Worm (Caenorhabditis elegans) whole organism, L1 larva: Measurements from ENCODE around the gene elpc-4.

ENCODE experiments used
- dpl-1 ChIP-seq, 3 experiments: fragments of 150-350 bp in 2 of 3; sonication (generic microtip) in 1 of 3; optimal IDR thresholded peaks; 2 replicates each; lab custom pipeline; 2014 to 2017; ENCODE audit warnings: missing biosample characterization in 3 of 3, missing genetic modification characterization in 3 of 3, missing genetic modification reagents in 3 of 3
- hpl-2 ChIP-seq: fragments of 150-350 bp; optimal IDR thresholded peaks from 2 replicates; lab custom pipeline; 2014; ENCODE audit warnings: missing biosample characterization, missing genetic modification reagents, missing genetic modification characterization
- lin-35 ChIP-seq, 2 experiments: fragments of 150-350 bp; optimal IDR thresholded peaks; 2 replicates each; lab custom pipeline; 2014; ENCODE audit warnings: missing biosample characterization in 2 of 2, missing genetic modification characterization in 2 of 2, missing genetic modification reagents in 2 of 2
- lin-39 ChIP-seq: fragments of 150-350 bp; optimal IDR thresholded peaks from 2 replicates; lab custom pipeline; 2014; ENCODE audit warnings: missing biosample characterization, missing genetic modification reagents, missing genetic modification characterization
- nhr-28 ChIP-seq: fragments of 150-350 bp; optimal IDR thresholded peaks from 2 replicates; lab custom pipeline; 2014; ENCODE audit warnings: missing biosample characterization, missing genetic modification characterization
- nhr-76 ChIP-seq: sonication (generic microtip); optimal IDR thresholded peaks from 2 replicates; lab custom pipeline; 2017; ENCODE audit warnings: missing biosample characterization, missing genetic modification characterization
- nhr-84 ChIP-seq: sonication (generic microtip); optimal IDR thresholded peaks from 2 replicates; lab custom pipeline; 2017; ENCODE audit warnings: missing biosample characterization, missing genetic modification characterization
- pag-3 ChIP-seq: sonication (generic microtip); optimal IDR thresholded peaks from 2 replicates; lab custom pipeline; 2017; ENCODE audit warnings: missing genetic modification characterization, mild to moderate bottlenecking, missing compliant biosample characterization, antibody characterized with exemption, borderline replicate concordance; ENCODE audit not compliant: insufficient read depth
- ztf-4 ChIP-seq: fragments of 150-350 bp; optimal IDR thresholded peaks from 2 replicates; lab custom pipeline; 2014; ENCODE audit warnings: missing biosample characterization, missing genetic modification characterization

ce11 chrIV:8012330-8012729 lies 4.5 kb upstream of the elpc-4 start, which contains the start of gene Y42H9B.3:
- TF ChIP-seq nhr-84 (no peak), hpl-2 (GFP tag; lab: Kevin White, UChicago) (no peak), ztf-4 (tag; lab: Kevin White, UChicago) (no peak), dpl-1 (GFP tag; optimal IDR thresholded peaks at IDR 0.05; lab: Kevin White, UChicago) (no peak), lin-35 (GFP tag; optimal IDR thresholded peaks at IDR 0.05; lab: Kevin White, UChicago) (no peak), nhr-28 (tag; lab: Kevin White, UChicago) (no peak), lin-39 (tag; lab: Kevin White, UChicago) (no peak), pag-3 (tag; lab: Kevin White, UChicago) (no peak), nhr-76 (no peak)
